Worm (Caenorhabditis elegans) whole organism, L2 larva: ENCODE data around the gene dao-3.

ENCODE experiments used
- C34F6.9 ChIP-seq: fragments of 150-350 bp; optimal IDR thresholded peaks from 2 replicates; lab custom pipeline; 2014; ENCODE audit warnings: missing biosample characterization, missing genetic modification characterization
- F13H6.1 ChIP-seq: sonication (generic microtip); optimal IDR thresholded peaks from 2 replicates; lab custom pipeline; 2016; ENCODE audit warnings: missing genetic modification characterization, missing compliant biosample characterization
- R02D3.7 ChIP-seq: fragments of 150-350 bp; optimal IDR thresholded peaks from 2 replicates; lab custom pipeline; 2014; ENCODE audit warnings: missing biosample characterization, missing genetic modification characterization
- ZK546.5 ChIP-seq: sonication (generic microtip); optimal IDR thresholded peaks from 2 replicates; lab custom pipeline; 2017; ENCODE audit warnings: missing biosample characterization, missing genetic modification characterization
- alr-1 ChIP-seq: fragments of 150-350 bp; optimal IDR thresholded peaks from 2 replicates; lab custom pipeline; 2014; ENCODE audit warnings: missing biosample characterization, missing genetic modification characterization
- blmp-1 ChIP-seq: sonication (generic microtip); optimal IDR thresholded peaks from 2 replicates; lab custom pipeline; 2017; ENCODE audit warnings: missing genetic modification characterization, mild to moderate bottlenecking, missing compliant biosample characterization, antibody characterized with exemption, moderate library complexity; ENCODE audit not compliant: insufficient read depth
- ceh-16 ChIP-seq: fragments of 150-350 bp; optimal IDR thresholded peaks from 2 replicates; lab custom pipeline; 2014; ENCODE audit warnings: missing biosample characterization, missing genetic modification characterization
- ceh-82 ChIP-seq: fragments of 150-350 bp; optimal IDR thresholded peaks from 2 replicates; lab custom pipeline; 2014; ENCODE audit warnings: missing biosample characterization, missing genetic modification characterization
- crh-2 ChIP-seq: sonication (generic microtip); optimal IDR thresholded peaks from 2 replicates; lab custom pipeline; 2017; ENCODE audit warnings: missing biosample characterization, missing genetic modification characterization
- egl-27 ChIP-seq: sonication (generic microtip); optimal IDR thresholded peaks from 3 replicates; lab custom pipeline; 2017; ENCODE audit warnings: missing biosample characterization, missing genetic modification reagents, missing genetic modification characterization
- elt-1 ChIP-seq: fragments of 150-350 bp; optimal IDR thresholded peaks from 2 replicates; lab custom pipeline; 2014; ENCODE audit warnings: missing biosample characterization, missing genetic modification characterization
- elt-3 ChIP-seq: sonication (generic microtip); optimal IDR thresholded peaks from 2 replicates; lab custom pipeline; 2017; ENCODE audit warnings: missing biosample characterization, missing genetic modification characterization
- fos-1 ChIP-seq: fragments of 150-350 bp; optimal IDR thresholded peaks from 2 replicates; lab custom pipeline; 2014; ENCODE audit warnings: missing biosample characterization, missing genetic modification characterization
- gmeb-1 ChIP-seq: fragments of 150-350 bp; optimal IDR thresholded peaks from 2 replicates; lab custom pipeline; 2014; ENCODE audit warnings: missing biosample characterization, missing genetic modification characterization
- lin-11 ChIP-seq: fragments of 150-350 bp; sonication (generic microtip); optimal IDR thresholded peaks from 2 replicates; lab custom pipeline; 2014; ENCODE audit warnings: missing biosample characterization, missing genetic modification characterization, inconsistent platforms, mixed read lengths
- lin-13 ChIP-seq: fragments of 150-350 bp; optimal IDR thresholded peaks from 2 replicates; lab custom pipeline; 2014; ENCODE audit warnings: missing biosample characterization, missing genetic modification reagents, missing genetic modification characterization
- lin-39 ChIP-seq: fragments of 150-350 bp; optimal IDR thresholded peaks from 2 replicates; lab custom pipeline; 2014; ENCODE audit warnings: missing biosample characterization, missing genetic modification reagents, missing genetic modification characterization
- lsy-2 ChIP-seq, 2 experiments: fragments of 150-350 bp in 1 of 2; sonication (generic microtip) in 1 of 2; optimal IDR thresholded peaks; 2 replicates each; lab custom pipeline; 2014 to 2017; ENCODE audit warnings: missing biosample characterization in 2 of 2, missing genetic modification characterization in 2 of 2
- mab-5 ChIP-seq: fragments of 150-350 bp; optimal IDR thresholded peaks from 2 replicates; lab custom pipeline; 2014; ENCODE audit warnings: missing biosample characterization, missing genetic modification characterization
- mbf-1 ChIP-seq: sonication (generic microtip); optimal IDR thresholded peaks from 2 replicates; lab custom pipeline; 2017; ENCODE audit warnings: missing biosample characterization, missing genetic modification characterization
- mdl-1 ChIP-seq, 2 experiments: fragments of 150-350 bp in 1 of 2; sonication (generic microtip) in 1 of 2; optimal IDR thresholded peaks; 2 replicates each; lab custom pipeline; 2017; ENCODE audit warnings: missing biosample characterization in 2 of 2, missing genetic modification characterization in 2 of 2
- nhr-10 ChIP-seq: sonication (generic microtip); optimal IDR thresholded peaks from 2 replicates; lab custom pipeline; 2017; ENCODE audit warnings: missing biosample characterization, missing genetic modification characterization
- nhr-11 ChIP-seq: fragments of 150-350 bp; optimal IDR thresholded peaks from 2 replicates; lab custom pipeline; 2014; ENCODE audit warnings: missing biosample characterization, missing genetic modification characterization
- nhr-129 ChIP-seq: fragments of 150-350 bp; optimal IDR thresholded peaks from 2 replicates; lab custom pipeline; 2014; ENCODE audit warnings: missing biosample characterization, missing genetic modification characterization
- nhr-21 ChIP-seq: fragments of 150-350 bp; optimal IDR thresholded peaks from 2 replicates; lab custom pipeline; 2014; ENCODE audit warnings: missing biosample characterization, missing genetic modification characterization
- nhr-23 ChIP-seq: fragments of 150-350 bp; optimal IDR thresholded peaks from 2 replicates; lab custom pipeline; 2014; ENCODE audit warnings: missing biosample characterization, missing genetic modification reagents, missing genetic modification characterization
- nhr-237 ChIP-seq: fragments of 150-350 bp; optimal IDR thresholded peaks from 2 replicates; lab custom pipeline; 2014; ENCODE audit warnings: missing biosample characterization, missing genetic modification characterization
- nhr-25 ChIP-seq: fragments of 150-350 bp; sonication (generic microtip); optimal IDR thresholded peaks from 3 replicates; lab custom pipeline; 2014; ENCODE audit warnings: missing biosample characterization, missing genetic modification characterization
- nhr-6 ChIP-seq: fragments of 150-350 bp; optimal IDR thresholded peaks from 2 replicates; lab custom pipeline; 2014; ENCODE audit warnings: missing biosample characterization, missing genetic modification characterization
- nhr-77 ChIP-seq: fragments of 150-350 bp; optimal IDR thresholded peaks from 2 replicates; lab custom pipeline; 2014; ENCODE audit warnings: missing biosample characterization, missing genetic modification characterization
- peb-1 ChIP-seq: fragments of 150-350 bp; optimal IDR thresholded peaks from 2 replicates; lab custom pipeline; 2014; ENCODE audit warnings: missing biosample characterization, missing genetic modification characterization
- sem-4 ChIP-seq: fragments of 150-350 bp; optimal IDR thresholded peaks from 2 replicates; lab custom pipeline; 2014; ENCODE audit warnings: missing biosample characterization, missing genetic modification reagents, missing genetic modification characterization
- sma-3 ChIP-seq: sonication (generic microtip); optimal IDR thresholded peaks from 2 replicates; lab custom pipeline; 2016; ENCODE audit warnings: missing genetic modification reagents, missing genetic modification characterization, missing compliant biosample characterization
- sma-9 ChIP-seq, 2 experiments: fragments of 150-350 bp in 1 of 2; sonication (generic microtip) in 1 of 2; optimal IDR thresholded peaks; 2 replicates each; lab custom pipeline; 2014 to 2016; ENCODE audit warnings: missing genetic modification characterization in 2 of 2, mild to moderate bottlenecking in 1 of 2, missing biosample characterization in 1 of 2, missing compliant biosample characterization in 1 of 2, missing genetic modification reagents in 1 of 2, moderate library complexity in 1 of 2
- snpc-4 ChIP-seq: fragments of 150-350 bp; optimal IDR thresholded peaks from 2 replicates; lab custom pipeline; 2014; ENCODE audit warnings: missing biosample characterization, missing genetic modification characterization
- unc-55 ChIP-seq: fragments of 150-350 bp; sonication (generic microtip); optimal IDR thresholded peaks from 3 replicates; lab custom pipeline; 2014; ENCODE audit warnings: missing biosample characterization, missing genetic modification reagents, missing genetic modification characterization
- unc-62 ChIP-seq: fragments of 150-350 bp; optimal IDR thresholded peaks from 2 replicates; lab custom pipeline; 2014; ENCODE audit warnings: missing biosample characterization, missing genetic modification reagents, missing genetic modification characterization
- zag-1 ChIP-seq: fragments of 150-350 bp; optimal IDR thresholded peaks from 2 replicates; lab custom pipeline; 2014; ENCODE audit warnings: missing biosample characterization, missing genetic modification characterization
- ztf-1 ChIP-seq: fragments of 200-800 bp; sonication (Bioruptor generic); conservative IDR thresholded peaks from 2 replicates; pipeline ENCODE4 v1.3.6; 2022; ENCODE audit warnings: missing genetic modification characterization, missing compliant biosample characterization
- ztf-11 ChIP-seq: sonication (generic microtip); optimal IDR thresholded peaks from 2 replicates; lab custom pipeline; 2017; ENCODE audit warnings: missing biosample characterization, missing genetic modification characterization
- ztf-4 ChIP-seq: fragments of 150-350 bp; optimal IDR thresholded peaks from 2 replicates; lab custom pipeline; 2014; ENCODE audit warnings: missing biosample characterization, missing genetic modification characterization

The dao-3 gene

ce11 chrX:8057791-8058270 is 28.5 kb downstream of the dao-3 start, which contains the start of gene dim-1:
Gene dim-1, minus strand, starts transcription at chrX:8058220.
- TF ChIP-seq nhr-25 (tag; lab: Kevin White, UChicago) = no peak
- TF ChIP-seq nhr-23 = no peak
- TF ChIP-seq mdl-1 (tag; optimal IDR thresholded peaks at IDR 0.05; lab: Kevin White, UChicago) = no peak
- no peak for TF ChIP-seq crh-2 (tag; lab: Kevin White, UChicago)
- TF ChIP-seq nhr-11 (tag; lab: Kevin White, UChicago) = no peak
- no peak for TF ChIP-seq fos-1
- no peak for TF ChIP-seq mbf-1
- no peak for TF ChIP-seq blmp-1 (tag; lab: Kevin White, UChicago)
- no peak for TF ChIP-seq F13H6.1
- TF ChIP-seq unc-55 = peak; percentile 25
- no peak for TF ChIP-seq gmeb-1 (tag; lab: Kevin White, UChicago)
- TF ChIP-seq elt-3 = no peak
- no peak for TF ChIP-seq ztf-11
- no peak for TF ChIP-seq snpc-4 (tag; lab: Kevin White, UChicago)
- TF ChIP-seq C34F6.9 (tag; lab: Kevin White, UChicago) = peak; percentile 64

- TF ChIP-seq ceh-82 (no peak), lin-11 (no peak), alr-1 (tag; lab: Kevin White, UChicago) (no peak), sem-4 (no peak), C34F6.9 (tag; lab: Kevin White, UChicago) (no peak), peb-1 (tag; lab: Kevin White, UChicago) (no peak), elt-1 (tag; lab: Kevin White, UChicago) (no peak), ztf-4 (no peak), mbf-1 (no peak), ceh-16 (tag; lab: Kevin White, UChicago) (no peak), ztf-11 (no peak), gmeb-1 (tag; lab: Kevin White, UChicago) (no peak), nhr-21 (no peak), elt-3 (no peak), mab-5 (tag; lab: Kevin White, UChicago) (no peak)
These were observed 31.9 kb downstream of the dao-3 start for ce11 chrX:8054478-8054877.

DNA sequence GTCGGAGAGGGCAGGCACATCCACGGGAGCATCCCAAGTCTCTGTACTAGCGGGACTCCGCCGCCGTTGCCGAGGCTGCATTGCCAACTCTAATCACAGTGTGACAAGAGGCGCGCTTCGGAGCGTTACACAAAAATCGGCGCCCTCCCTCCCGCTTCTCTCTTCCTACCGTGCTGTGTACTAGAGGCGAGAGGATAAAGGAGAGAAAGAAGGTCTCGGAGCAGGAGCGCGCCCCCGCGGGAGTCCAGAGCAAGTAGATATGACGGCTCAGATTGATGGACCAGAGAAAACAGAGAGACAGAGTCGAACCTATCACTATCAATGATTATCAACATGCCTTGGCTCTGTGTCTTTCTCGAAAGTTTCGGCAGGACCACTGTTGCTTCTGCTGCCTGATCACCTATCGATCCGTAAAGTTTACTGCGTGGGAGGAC is 33.3 kb downstream of the dao-3 start:
- no peak for TF ChIP-seq mab-5 (tag; lab: Kevin White, UChicago)
- no peak for TF ChIP-seq lin-13 (GFP tag; lab: Kevin White, UChicago)
- TF ChIP-seq ZK546.5 = no peak
- TF ChIP-seq elt-3 = no peak
- TF ChIP-seq F13H6.1 = peak; percentile 80
- TF ChIP-seq lsy-2 (tag; optimal IDR thresholded peaks at IDR 0.05; lab: Kevin White, UChicago) = peak in 1 of 2 experiments; percentile 39
- TF ChIP-seq unc-62 = no peak
- TF ChIP-seq nhr-6 (tag; lab: Kevin White, UChicago) = no peak
- no peak for TF ChIP-seq C34F6.9 (tag; lab: Kevin White, UChicago)
- TF ChIP-seq nhr-129 (tag; lab: Kevin White, UChicago) = peak; percentile 30
- no peak for TF ChIP-seq sma-3
- no peak for TF ChIP-seq lin-39 (tag; lab: Kevin White, UChicago)
- no peak for TF ChIP-seq egl-27
- no peak for TF ChIP-seq sem-4
- TF ChIP-seq ztf-1 = no peak
- TF ChIP-seq elt-1 (tag; lab: Kevin White, UChicago) = no peak
- TF ChIP-seq zag-1 (tag; lab: Kevin White, UChicago) = no peak
- TF ChIP-seq nhr-11 (tag; lab: Kevin White, UChicago) = no peak
- TF ChIP-seq alr-1 (tag; lab: Kevin White, UChicago) = no peak
- TF ChIP-seq nhr-237 (tag; lab: Kevin White, UChicago) = no peak
- TF ChIP-seq sma-9 (GFP tag; optimal IDR thresholded peaks at IDR 0.05; lab: Kevin White, UChicago) = peak; percentile 48
- no peak for TF ChIP-seq sma-9 (tag; optimal IDR thresholded peaks at IDR 0.05; lab: Kevin White, UChicago)
- TF ChIP-seq, all 48 proteins: peak for 4

ce11 chrX:8052055-8052454 is 34.3 kb downstream of the dao-3 start:
- TF ChIP-seq zag-1 (tag; lab: Kevin White, UChicago) = no peak
- no peak for TF ChIP-seq gmeb-1 (tag; lab: Kevin White, UChicago)
- TF ChIP-seq snpc-4 (tag; lab: Kevin White, UChicago) = no peak
- no peak for TF ChIP-seq mab-5 (tag; lab: Kevin White, UChicago)
- TF ChIP-seq nhr-10 (tag; lab: Kevin White, UChicago) = no peak
- no peak for TF ChIP-seq nhr-25 (tag; lab: Kevin White, UChicago)
- TF ChIP-seq lin-39 (tag; lab: Kevin White, UChicago) = no peak
- TF ChIP-seq elt-1 (tag; lab: Kevin White, UChicago) = no peak
- TF ChIP-seq ceh-16 (tag; lab: Kevin White, UChicago) = no peak
- TF ChIP-seq alr-1 (tag; lab: Kevin White, UChicago) = no peak
- TF ChIP-seq R02D3.7 (tag; lab: Kevin White, UChicago) = no peak
- no peak for TF ChIP-seq nhr-77
- TF ChIP-seq ztf-4 = no peak
- TF ChIP-seq blmp-1 (tag; lab: Kevin White, UChicago) = no peak
- no peak for TF ChIP-seq nhr-129 (tag; lab: Kevin White, UChicago)
